Fruit fly (Drosophila melanogaster) whole organism, prepupa: ENCODE data around the gene CG31636.

ENCODE experiments used
- Blimp-1 ChIP-seq: fragments of 200-800 bp; sonication (Bioruptor generic); optimal IDR thresholded peaks from 3 replicates; lab custom pipeline; 2017; ENCODE audit warnings: missing biosample characterization, missing genetic modification characterization, mild to moderate bottlenecking, moderate library complexity, missing genetic modification reagents
- CG10631 ChIP-seq: fragments of 200-800 bp; sonication (Bioruptor generic); optimal IDR thresholded peaks from 2 replicates; lab custom pipeline; 2016; ENCODE audit warnings: missing biosample characterization, missing genetic modification characterization
- CG10669 ChIP-seq: fragments of 200-800 bp; sonication (Bioruptor generic); optimal IDR thresholded peaks from 3 replicates; lab custom pipeline; 2018; ENCODE audit warnings: missing biosample characterization, mild to moderate bottlenecking, missing genetic modification characterization, moderate library complexity
- CG11294 ChIP-seq: fragments of 200-800 bp; sonication (Bioruptor generic); IDR thresholded peaks from 2 replicates; pipeline ENCODE4 v1.3.6; 2022; ENCODE audit warnings: missing biosample characterization, missing genetic modification characterization
- CG11762 ChIP-seq: fragments of 200-800 bp; sonication (Bioruptor generic); optimal IDR thresholded peaks from 3 replicates; lab custom pipeline; 2016; ENCODE audit warnings: missing biosample characterization, missing genetic modification characterization; ENCODE audit not compliant: insufficient read depth
- CG11902 ChIP-seq: fragments of 200-800 bp; sonication (Bioruptor generic); optimal IDR thresholded peaks from 3 replicates; lab custom pipeline; 2016; ENCODE audit warnings: missing biosample characterization, missing genetic modification characterization
- CG15336 ChIP-seq: fragments of 200-800 bp; sonication (Bioruptor generic); IDR thresholded peaks from 2 replicates; pipeline ENCODE4 v1.3.6; 2022; ENCODE audit warnings: missing biosample characterization, missing genetic modification characterization
- CG1621 ChIP-seq: fragments of 200-800 bp; sonication (Bioruptor generic); optimal IDR thresholded peaks from 3 replicates; lab custom pipeline; 2018; ENCODE audit warnings: missing biosample characterization, mild to moderate bottlenecking, missing genetic modification characterization
- CG16779 ChIP-seq: fragments of 200-800 bp; sonication (Bioruptor generic); optimal IDR thresholded peaks from 3 replicates; lab custom pipeline; 2017; ENCODE audit warnings: missing biosample characterization, mild to moderate bottlenecking, missing genetic modification characterization
- CG3032 ChIP-seq: fragments of 200-800 bp; optimal IDR thresholded peaks from 2 replicates; lab custom pipeline; 2019; ENCODE audit warnings: missing biosample characterization, mild to moderate bottlenecking, missing genetic modification characterization, moderate library complexity
- CG4318 ChIP-seq: fragments of 200-800 bp; sonication (Bioruptor generic); optimal IDR thresholded peaks from 3 replicates; lab custom pipeline; 2017; ENCODE audit warnings: missing biosample characterization, mild to moderate bottlenecking, missing genetic modification characterization
- CG6163 ChIP-seq: fragments of 200-800 bp; sonication (Bioruptor generic); IDR thresholded peaks from 3 replicates; pipeline ENCODE4 v1.3.6; 2022; ENCODE audit warnings: missing biosample characterization, missing genetic modification characterization
- CG6792 ChIP-seq: fragments of 200-800 bp; sonication (Bioruptor generic); optimal IDR thresholded peaks from 3 replicates; lab custom pipeline; 2016; ENCODE audit warnings: missing biosample characterization, missing genetic modification characterization
- CG6854 ChIP-seq: fragments of 200-800 bp; sonication (Bioruptor generic); optimal IDR thresholded peaks from 2 replicates; lab custom pipeline; 2017; ENCODE audit warnings: missing biosample characterization, mild to moderate bottlenecking, missing genetic modification characterization
- CG7368 ChIP-seq: fragments of 200-800 bp; sonication (Bioruptor generic); optimal IDR thresholded peaks from 3 replicates; lab custom pipeline; 2016; ENCODE audit warnings: missing biosample characterization, missing genetic modification characterization
- CG8119 ChIP-seq: fragments of 200-800 bp; sonication (Bioruptor generic); IDR thresholded peaks from 3 replicates; pipeline ENCODE4 v1.3.6; 2022; ENCODE audit warnings: missing biosample characterization, missing genetic modification characterization
- CG8319 ChIP-seq: fragments of 200-800 bp; sonication (Bioruptor generic); optimal IDR thresholded peaks from 3 replicates; lab custom pipeline; 2016; ENCODE audit warnings: missing biosample characterization, missing genetic modification characterization
- CG8632 ChIP-seq: fragments of 200-800 bp; sonication (Bioruptor generic); optimal IDR thresholded peaks from 3 replicates; lab custom pipeline; 2016; ENCODE audit warnings: missing biosample characterization, missing genetic modification characterization
- Eip78C ChIP-seq: fragments of 200-800 bp; sonication (Bioruptor generic); peaks from one replicate; lab custom pipeline; 2016; ENCODE audit warnings: missing biosample characterization, missing genetic modification characterization
- Eip93F ChIP-seq: fragments of 200-800 bp; sonication (Bioruptor generic); optimal IDR thresholded peaks from 2 replicates; lab custom pipeline; 2016; ENCODE audit warnings: missing biosample characterization, mild to moderate bottlenecking, missing genetic modification characterization
- Ets21C ChIP-seq: fragments of 200-800 bp; sonication (Bioruptor generic); optimal IDR thresholded peaks from 3 replicates; lab custom pipeline; 2016; ENCODE audit warnings: missing biosample characterization, missing genetic modification characterization
- Ets96B ChIP-seq: fragments of 200-800 bp; optimal IDR thresholded peaks from 2 replicates; lab custom pipeline; 2019; ENCODE audit warnings: missing biosample characterization, mild to moderate bottlenecking, missing genetic modification characterization, moderate library complexity
- Hr38 ChIP-seq: sonication (Bioruptor generic); optimal IDR thresholded peaks from 2 replicates; lab custom pipeline; 2016; ENCODE audit warnings: missing biosample characterization, missing genetic modification characterization
- Hr39 ChIP-seq: fragments of 200-800 bp; sonication (Bioruptor generic); optimal IDR thresholded peaks from 2 replicates; lab custom pipeline; 2016; ENCODE audit warnings: missing biosample characterization, missing genetic modification characterization
- Lpt ChIP-seq: fragments of 200-800 bp; sonication (Bioruptor generic); optimal IDR thresholded peaks from 3 replicates; lab custom pipeline; 2016; ENCODE audit warnings: missing biosample characterization, missing genetic modification characterization
- Smox ChIP-seq: fragments of 200-800 bp; sonication (Bioruptor generic); optimal IDR thresholded peaks from 3 replicates; lab custom pipeline; 2016; ENCODE audit warnings: missing biosample characterization, missing genetic modification characterization
- Sox102F ChIP-seq: fragments of 200-800 bp; sonication (Bioruptor generic); optimal IDR thresholded peaks from 2 replicates; lab custom pipeline; 2016; ENCODE audit warnings: missing biosample characterization, mild to moderate bottlenecking, missing genetic modification characterization
- Sox14 ChIP-seq: fragments of 200-800 bp; sonication (Bioruptor generic); optimal IDR thresholded peaks from 3 replicates; lab custom pipeline; 2016; ENCODE audit warnings: missing biosample characterization, missing genetic modification characterization
- achi ChIP-seq: fragments of 200-800 bp; sonication (Bioruptor generic); optimal IDR thresholded peaks from 3 replicates; lab custom pipeline; 2016; ENCODE audit warnings: missing biosample characterization, missing genetic modification characterization
- cyc ChIP-seq: fragments of 200-800 bp; sonication (Bioruptor generic); optimal IDR thresholded peaks from 3 replicates; lab custom pipeline; 2016; ENCODE audit warnings: missing biosample characterization, missing genetic modification characterization
- dsx ChIP-seq: fragments of 200-800 bp; optimal IDR thresholded peaks from 3 replicates; lab custom pipeline; 2019; ENCODE audit warnings: missing biosample characterization, mild to moderate bottlenecking, missing genetic modification characterization, moderate library complexity; ENCODE audit not compliant: poor library complexity, severe bottlenecking
- eg ChIP-seq: fragments of 200-800 bp; sonication (Bioruptor generic); IDR thresholded peaks from 3 replicates; pipeline ENCODE4 v1.3.6; 2022; ENCODE audit warnings: missing biosample characterization, missing genetic modification characterization
- esn ChIP-seq: fragments of 200-800 bp; sonication (Bioruptor generic); optimal IDR thresholded peaks from 2 replicates; lab custom pipeline; 2016; ENCODE audit warnings: missing biosample characterization, mild to moderate bottlenecking, missing genetic modification characterization, moderate library complexity
- fd59A ChIP-seq: fragments of 200-800 bp; sonication (Bioruptor generic); optimal IDR thresholded peaks from 2 replicates; lab custom pipeline; 2017; ENCODE audit warnings: missing biosample characterization, mild to moderate bottlenecking, missing genetic modification characterization, missing genetic modification reagents
- fd85E ChIP-seq: fragments of 200-800 bp; sonication (Bioruptor generic); optimal IDR thresholded peaks from 3 replicates; lab custom pipeline; 2016; ENCODE audit warnings: missing biosample characterization, missing genetic modification characterization
- fkh ChIP-seq: fragments of 200-800 bp; sonication (Bioruptor generic); optimal IDR thresholded peaks from 3 replicates; lab custom pipeline; 2017; ENCODE audit warnings: missing biosample characterization, mild to moderate bottlenecking, missing genetic modification characterization, moderate library complexity
- lz ChIP-seq: fragments of 200-800 bp; sonication (Bioruptor generic); optimal IDR thresholded peaks from 3 replicates; lab custom pipeline; 2016; ENCODE audit warnings: missing biosample characterization, missing genetic modification characterization
- net ChIP-seq: fragments of 200-800 bp; sonication (Bioruptor generic); optimal IDR thresholded peaks from 3 replicates; lab custom pipeline; 2016; ENCODE audit warnings: missing biosample characterization, missing genetic modification characterization
- salr ChIP-seq, 2 experiments: fragments of 200-800 bp; sonication (Bioruptor generic); optimal IDR thresholded peaks; 3 replicates each; lab custom pipeline; 2016 to 2018; ENCODE audit warnings: missing biosample characterization in 2 of 2, missing genetic modification characterization in 2 of 2, mild to moderate bottlenecking in 1 of 2
- spab ChIP-seq: fragments of 200-800 bp; sonication (Bioruptor generic); optimal IDR thresholded peaks from 2 replicates; lab custom pipeline; 2017; ENCODE audit warnings: missing biosample characterization, mild to moderate bottlenecking, missing genetic modification characterization, missing genetic modification reagents
- ss ChIP-seq, 2 experiments: fragments of 200-800 bp; sonication (Bioruptor generic); optimal IDR thresholded peaks; 2 replicates in 1 of 2; 3 replicates in 1 of 2; lab custom pipeline; 2017 to 2018; ENCODE audit warnings: mild to moderate bottlenecking in 2 of 2, missing biosample characterization in 2 of 2, missing genetic modification characterization in 2 of 2, moderate library complexity in 1 of 2
- svp ChIP-seq: fragments of 200-800 bp; sonication (Bioruptor generic); peaks from one replicate; lab custom pipeline; 2016; ENCODE audit warnings: missing biosample characterization, missing genetic modification characterization
- topi ChIP-seq: fragments of 200-800 bp; sonication (Bioruptor generic); optimal IDR thresholded peaks from 3 replicates; lab custom pipeline; 2016; ENCODE audit warnings: missing biosample characterization, missing genetic modification characterization
- vri ChIP-seq: fragments of 200-800 bp; sonication (Bioruptor generic); optimal IDR thresholded peaks from 3 replicates; lab custom pipeline; 2016; ENCODE audit warnings: missing biosample characterization, mild to moderate bottlenecking, missing genetic modification characterization

The CG31636 gene

dm6 chr2L:6698387-6698786 lies 40.4 kb upstream of the CG31636 start (continued):
- TF ChIP-seq CG4318 (GFP tag; lab: Kevin White, UChicago) (peak; percentile 47), fd59A (GFP tag; lab: Kevin White, UChicago) (peak; percentile 21), svp (GFP tag; lab: Kevin White, UChicago) (peak; percentile 81), Ets96B (tag; lab: Kevin White, UChicago) (peak; percentile 67), CG8632 (GFP tag; lab: Kevin White, UChicago) (peak; percentile 35), net (GFP tag; lab: Kevin White, UChicago) (peak; percentile 57), Eip78C (peak; percentile 94), Hr38 (GFP tag; lab: Kevin White, UChicago) (no peak), CG11294 (GFP tag; lab: Robert Waterston, UW) (peak; percentile 62), CG16779 (no peak), esn (GFP tag; lab: Kevin White, UChicago) (peak; percentile 79), ss (GFP tag; optimal IDR thresholded peaks at IDR 0.05; lab: Kevin White, UChicago) (peak in 1 of 2 experiments; percentile 16), CG6163 (GFP tag; lab: Robert Waterston, UW) (peak; percentile 88), topi (GFP tag; lab: Kevin White, UChicago) (peak; percentile 72), Lpt (GFP tag; lab: Kevin White, UChicago) (peak; percentile 68), CG8319 (GFP tag; lab: Kevin White, UChicago) (peak; percentile 40), dsx (peak; percentile 45), CG6854 (GFP tag; lab: Kevin White, UChicago) (peak; percentile 44), Sox102F (peak; percentile 63), CG7368 (GFP tag; lab: Kevin White, UChicago) (peak; percentile 57), CG11902 (GFP tag; lab: Kevin White, UChicago) (peak; percentile 56), CG15336 (peak; percentile 83), achi (peak; percentile 65), cyc (GFP tag; lab: Kevin White, UChicago) (peak; percentile 74), Sox14 (GFP tag; lab: Kevin White, UChicago) (peak; percentile 73), vri (GFP tag; lab: Kevin White, UChicago) (peak; percentile 46), Blimp-1 (GFP tag; lab: Kevin White, UChicago) (peak; percentile 26), Smox (GFP tag; lab: Kevin White, UChicago) (peak; percentile 73), CG10631 (peak; percentile 72), lz (GFP tag; lab: Kevin White, UChicago) (peak; percentile 74), fkh (no peak), spab (peak; percentile 50), Hr39 (GFP tag; lab: Kevin White, UChicago) (peak; percentile 77), CG10669 (GFP tag; lab: Kevin White, UChicago) (peak; percentile 58)

- no peak for TF ChIP-seq CG1621 (tag; lab: Kevin White, UChicago)
- TF ChIP-seq salr (GFP tag; optimal IDR thresholded peaks at IDR 0.05; lab: Kevin White, UChicago), result no peak
- TF ChIP-seq CG6163 (GFP tag; lab: Robert Waterston, UW), result no peak
- no peak for TF ChIP-seq Ets21C (GFP tag; lab: Kevin White, UChicago)
- TF ChIP-seq CG6854 (GFP tag; lab: Kevin White, UChicago), result no peak
Observed at dm6 chr2L:6696229-6696628, 38.3 kb upstream of the CG31636 start.

DNA sequence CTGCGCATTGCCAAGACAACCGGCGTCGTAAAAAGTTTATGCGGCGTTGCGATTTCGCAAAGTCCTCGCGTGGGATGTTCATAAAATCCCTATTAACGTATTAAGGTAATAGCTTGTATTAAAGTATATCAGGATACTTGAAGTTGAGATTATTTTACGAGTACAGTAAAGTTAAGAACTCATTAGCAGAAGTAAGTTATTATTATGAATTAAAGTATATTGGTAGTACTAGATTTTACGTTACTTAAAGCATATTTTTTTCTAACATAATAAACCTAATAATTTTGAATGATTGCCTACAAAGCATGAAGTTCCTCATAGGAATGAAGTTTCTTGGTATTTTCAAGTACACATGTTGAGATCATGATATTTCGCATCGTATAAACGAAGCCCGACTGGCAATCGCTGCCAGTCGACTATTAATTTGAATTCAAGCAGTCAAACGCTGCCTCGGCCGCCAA lies 35.9 kb upstream of the CG31636 start:
- TF ChIP-seq net (GFP tag; lab: Kevin White, UChicago) (peak; percentile 68), Lpt (GFP tag; lab: Kevin White, UChicago) (peak; percentile 64), Sox14 (GFP tag; lab: Kevin White, UChicago) (peak; percentile 26), Sox102F (peak; percentile 36), Hr39 (GFP tag; lab: Kevin White, UChicago) (peak; percentile 6), CG10631 (peak; percentile 61), salr (GFP tag; optimal IDR thresholded peaks at IDR 0.05; lab: Kevin White, UChicago) (peak in 1 of 2 experiments; percentile 79), CG15336 (peak; percentile 80), CG7368 (GFP tag; lab: Kevin White, UChicago) (no peak), CG10669 (GFP tag; lab: Kevin White, UChicago) (peak; percentile 62), Eip93F (no peak), CG1621 (tag; lab: Kevin White, UChicago) (no peak), lz (GFP tag; lab: Kevin White, UChicago) (peak; percentile 49), topi (GFP tag; lab: Kevin White, UChicago) (peak; percentile 58), dsx (peak; percentile 72), Smox (GFP tag; lab: Kevin White, UChicago) (peak; percentile 33), CG16779 (no peak), fd85E (no peak), Ets21C (GFP tag; lab: Kevin White, UChicago) (peak; percentile 7), CG6792 (GFP tag; lab: Kevin White, UChicago) (peak; percentile 33), CG11762 (GFP tag; lab: Kevin White, UChicago) (peak; percentile 34), CG11902 (GFP tag; lab: Kevin White, UChicago) (no peak), spab (peak; percentile 64), eg (GFP tag; lab: Robert Waterston, UW) (peak; percentile 42; the same call in 1 of the 3 replicates), CG6854 (GFP tag; lab: Kevin White, UChicago) (peak; percentile 38), esn (GFP tag; lab: Kevin White, UChicago) (peak; percentile 64), CG3032 (tag; lab: Kevin White, UChicago) (peak; percentile 77), CG8119 (GFP tag; lab: Robert Waterston, UW) (peak; percentile 74)
